Worm (Caenorhabditis elegans) whole organism, midembryonic: ENCODE data around the gene T13C5.9.

Experiments used
- cog-1 ChIP-seq: sonication (generic microtip); optimal IDR thresholded peaks from 2 replicates; lab custom pipeline; 2016; ENCODE audit warnings: missing genetic modification characterization, missing compliant biosample characterization
- flt-1 ChIP-seq: fragments of 200-800 bp; sonication (Bioruptor generic); IDR thresholded peaks from 2 replicates; pipeline ENCODE4 v1.3.6; 2022; ENCODE audit warnings: missing genetic modification characterization, missing compliant biosample characterization
- klf-2 ChIP-seq: fragments of 200-800 bp; sonication (Bioruptor generic); conservative IDR thresholded peaks from 2 replicates; pipeline ENCODE4 v1.3.6; 2022; ENCODE audit warnings: missing genetic modification reagents, missing genetic modification characterization, missing compliant biosample characterization
- ref-1 ChIP-seq: fragments of 200-800 bp; sonication (Bioruptor generic); conservative IDR thresholded peaks from 2 replicates; pipeline ENCODE4 v1.3.6; 2022; ENCODE audit warnings: missing genetic modification reagents, missing genetic modification characterization, missing compliant biosample characterization

- TF ChIP-seq flt-1 (GFP tag; lab: Robert Waterston, UW) (no peak), ref-1 (GFP tag; lab: Robert Waterston, UW) (no peak), klf-2 (GFP tag; lab: Robert Waterston, UW) (no peak), cog-1 (tag; lab: Kevin White, UChicago) (no peak)
Observed at ce11 chrX:6194191-6194724, 4.2 kb downstream of the T13C5.9 start, which contains the start of gene ceh-54.
